Worm (Caenorhabditis elegans): ENCODE measurements around the gene R09D1.12.

ce11 chrII:9493242-9494058 is 41.4 kb upstream of the R09D1.12 start:
- no peak for TF ChIP-seq lin-13 (tag; optimal IDR thresholded peaks at IDR 0.05)
- no peak for TF ChIP-seq pha-4 (tag; optimal IDR thresholded peaks at IDR 0.05)
- no peak for TF ChIP-seq ztf-11 (tag; optimal IDR thresholded peaks at IDR 0.05)
- TF ChIP-seq nhr-12 (tag; optimal IDR thresholded peaks at IDR 0.05) = no peak
- TF ChIP-seq unc-39 (tag; optimal IDR thresholded peaks at IDR 0.05) = no peak
- no peak for TF ChIP-seq ceh-43 (GFP tag; optimal IDR thresholded peaks at IDR 0.05)
- no peak for TF ChIP-seq mab-5 (tag; optimal IDR thresholded peaks at IDR 0.05)
- TF ChIP-seq snpc-4 (tag; optimal IDR thresholded peaks at IDR 0.05) = no peak
- TF ChIP-seq unc-120 (tag; optimal IDR thresholded peaks at IDR 0.05; ENCODE audit: poor library complexity, severe bottlenecking) = no peak
- TF ChIP-seq unc-62 (GFP tag; optimal IDR thresholded peaks at IDR 0.05) = no peak
- no peak for TF ChIP-seq nhr-237 (tag; optimal IDR thresholded peaks at IDR 0.05)
- no peak for TF ChIP-seq nhr-76 (tag; optimal IDR thresholded peaks at IDR 0.05)
